Worm (Caenorhabditis elegans) whole organism, midembryonic: ENCODE measurements around the gene B0432.8.

Source experiments
- cog-1 ChIP-seq: sonication (generic microtip); optimal IDR thresholded peaks from 2 replicates; lab custom pipeline; 2016; ENCODE audit warnings: missing genetic modification characterization, missing compliant biosample characterization
- klf-2 ChIP-seq: fragments of 200-800 bp; sonication (Bioruptor generic); conservative IDR thresholded peaks from 2 replicates; pipeline ENCODE4 v1.3.6; 2022; ENCODE audit warnings: missing genetic modification reagents, missing genetic modification characterization, missing compliant biosample characterization
- med-1 ChIP-seq: sonication (generic microtip); optimal IDR thresholded peaks from 2 replicates; lab custom pipeline; 2017; ENCODE audit warnings: missing genetic modification characterization, mild to moderate bottlenecking, missing compliant biosample characterization, antibody characterized with exemption, missing genetic modification reagents; ENCODE audit not compliant: insufficient read depth
- ref-1 ChIP-seq: fragments of 200-800 bp; sonication (Bioruptor generic); conservative IDR thresholded peaks from 2 replicates; pipeline ENCODE4 v1.3.6; 2022; ENCODE audit warnings: missing genetic modification reagents, missing genetic modification characterization, missing compliant biosample characterization
- ztf-29 ChIP-seq: fragments of 200-800 bp; sonication (Bioruptor generic); IDR thresholded peaks from 2 replicates; pipeline ENCODE4 v1.3.6; 2022; ENCODE audit warnings: missing genetic modification reagents, missing genetic modification characterization, missing compliant biosample characterization

DNA sequence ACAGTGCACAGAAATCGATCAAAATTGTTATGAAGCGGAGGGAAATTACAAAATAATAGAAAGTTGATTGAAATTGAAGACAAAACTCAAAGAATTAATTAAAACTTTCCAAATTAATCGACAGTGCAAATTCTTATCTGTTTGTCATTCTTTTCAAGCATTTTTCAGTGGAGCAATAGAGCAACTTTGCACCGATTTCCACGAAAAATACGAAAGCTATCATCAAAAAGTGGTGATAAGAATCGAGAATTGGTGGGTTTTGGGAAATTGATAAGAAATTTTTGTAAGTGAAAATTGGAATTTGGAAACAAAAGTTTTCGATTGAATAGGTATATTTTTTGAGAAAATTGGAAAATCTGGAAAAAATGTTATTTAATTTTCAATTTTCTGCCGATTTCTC, 38.5 kb downstream of the B0432.8 start:
- no peak for TF ChIP-seq ztf-29
- no peak for TF ChIP-seq cog-1 (tag; lab: Kevin White, UChicago)
- no peak for TF ChIP-seq ref-1 (GFP tag; lab: Robert Waterston, UW)
- TF ChIP-seq med-1, result no peak
- TF ChIP-seq klf-2 (GFP tag; lab: Robert Waterston, UW), result no peak
